Worm (Caenorhabditis elegans) whole organism, L1 larva: ENCODE results near the gene T19D7.7.

Experiments used
- C04F5.9 ChIP-seq: sonication (generic microtip); optimal IDR thresholded peaks from 2 replicates; lab custom pipeline; 2016; ENCODE audit warnings: missing genetic modification characterization, missing compliant biosample characterization
- C34B4.2 ChIP-seq: sonication (generic microtip); optimal IDR thresholded peaks from 2 replicates; lab custom pipeline; 2017; ENCODE audit warnings: mild to moderate bottlenecking, missing genetic modification characterization, missing compliant biosample characterization
- F16B12.6 ChIP-seq: fragments of 150-350 bp; optimal IDR thresholded peaks from 2 replicates; lab custom pipeline; 2014; ENCODE audit warnings: missing biosample characterization, missing genetic modification characterization
- aly-2 ChIP-seq: fragments of 150-350 bp; optimal IDR thresholded peaks from 2 replicates; lab custom pipeline; 2014; ENCODE audit warnings: missing biosample characterization, missing genetic modification characterization
- blmp-1 ChIP-seq: fragments of 150-350 bp; optimal IDR thresholded peaks from 2 replicates; lab custom pipeline; 2014; ENCODE audit warnings: missing biosample characterization, missing genetic modification characterization
- ceh-63 ChIP-seq: fragments of 200-800 bp; sonication (Bioruptor generic); optimal IDR thresholded peaks from 2 replicates; lab custom pipeline; 2018; ENCODE audit warnings: mild to moderate bottlenecking, missing genetic modification characterization, missing compliant biosample characterization
- ceh-8 ChIP-seq: fragments of 200-800 bp; sonication (Bioruptor generic); optimal IDR thresholded peaks from 2 replicates; lab custom pipeline; 2018; ENCODE audit warnings: mild to moderate bottlenecking, missing genetic modification characterization, moderate library complexity, missing compliant biosample characterization
- ceh-82 ChIP-seq, 3 experiments: fragments of 150-350 bp in 1 of 3; sonication (generic microtip) in 2 of 3; optimal IDR thresholded peaks; 2 replicates each; lab custom pipeline; 2014 to 2017; ENCODE audit warnings: missing biosample characterization in 3 of 3, missing genetic modification characterization in 3 of 3
- ceh-88 ChIP-seq: fragments of 200-800 bp; sonication (Bioruptor generic); IDR thresholded peaks from 2 replicates; pipeline ENCODE4 v1.3.6; 2022; ENCODE audit warnings: missing genetic modification characterization, missing compliant biosample characterization
- ceh-90 ChIP-seq: sonication (generic microtip); optimal IDR thresholded peaks from 2 replicates; lab custom pipeline; 2016; ENCODE audit warnings: missing genetic modification characterization, missing compliant biosample characterization
- dpl-1 ChIP-seq, 3 experiments: fragments of 150-350 bp in 2 of 3; sonication (generic microtip) in 1 of 3; optimal IDR thresholded peaks; 2 replicates each; lab custom pipeline; 2014 to 2017; ENCODE audit warnings: missing biosample characterization in 3 of 3, missing genetic modification characterization in 3 of 3, missing genetic modification reagents in 3 of 3
- dsc-1 ChIP-seq: sonication (generic microtip); optimal IDR thresholded peaks from 2 replicates; lab custom pipeline; 2016; ENCODE audit warnings: mild to moderate bottlenecking, missing genetic modification characterization, missing compliant biosample characterization
- efl-1 ChIP-seq, 4 experiments: fragments of 150-350 bp; optimal IDR thresholded peaks in 3 of 4; peaks in 1 of 4; 1 replicate in 1 of 4; 2 replicates in 3 of 4; lab custom pipeline; 2014; ENCODE audit warnings: missing biosample characterization in 2 of 4, missing genetic modification characterization in 2 of 4, missing genetic modification reagents in 2 of 4
- elt-2 ChIP-seq: sonication (generic microtip); optimal IDR thresholded peaks from 2 replicates; lab custom pipeline; 2016; ENCODE audit warnings: missing genetic modification characterization, mild to moderate bottlenecking, inconsistent platforms, missing compliant biosample characterization, missing genetic modification reagents
- elt-3 ChIP-seq, 6 experiments: fragments of 150-350 bp in 1 of 6; sonication (generic microtip); optimal IDR thresholded peaks; 2 replicates each; lab custom pipeline; 2017 to 2018; ENCODE audit warnings: missing biosample characterization in 6 of 6, missing genetic modification characterization in 6 of 6, inconsistent platforms in 1 of 6
- fkh-4 ChIP-seq: sonication (generic microtip); optimal IDR thresholded peaks from 2 replicates; lab custom pipeline; 2016; ENCODE audit warnings: missing compliant biosample characterization, missing genetic modification characterization, borderline replicate concordance
- fos-1 ChIP-seq: fragments of 150-350 bp; optimal IDR thresholded peaks from 2 replicates; lab custom pipeline; 2014; ENCODE audit warnings: missing biosample characterization, missing genetic modification characterization
- grh-1 ChIP-seq: fragments of 200-800 bp; sonication (Bioruptor generic); IDR thresholded peaks from 2 replicates; pipeline ENCODE4 v1.3.6; 2022; ENCODE audit warnings: missing genetic modification reagents, missing genetic modification characterization, missing compliant biosample characterization
- hlh-17 ChIP-seq: fragments of 200-800 bp; sonication (Bioruptor generic); optimal IDR thresholded peaks from 2 replicates; lab custom pipeline; 2018; ENCODE audit warnings: missing genetic modification characterization, mild to moderate bottlenecking, missing compliant biosample characterization, moderate library complexity, borderline replicate concordance
- hpl-2 ChIP-seq: fragments of 150-350 bp; optimal IDR thresholded peaks from 2 replicates; lab custom pipeline; 2014; ENCODE audit warnings: missing biosample characterization, missing genetic modification reagents, missing genetic modification characterization
- irx-1 ChIP-seq: sonication (generic microtip); optimal IDR thresholded peaks from 2 replicates; lab custom pipeline; 2016; ENCODE audit warnings: missing genetic modification characterization, missing compliant biosample characterization
- lin-13 ChIP-seq: fragments of 150-350 bp; optimal IDR thresholded peaks from 2 replicates; lab custom pipeline; 2014; ENCODE audit warnings: missing biosample characterization, missing genetic modification reagents, missing genetic modification characterization
- lin-14 ChIP-seq: fragments of 200-800 bp; sonication (Bioruptor generic); optimal IDR thresholded peaks from 2 replicates; lab custom pipeline; 2018; ENCODE audit warnings: mild to moderate bottlenecking, missing genetic modification characterization, moderate library complexity, missing compliant biosample characterization
- lin-35 ChIP-seq, 2 experiments: fragments of 150-350 bp; optimal IDR thresholded peaks; 2 replicates each; lab custom pipeline; 2014; ENCODE audit warnings: missing biosample characterization in 2 of 2, missing genetic modification characterization in 2 of 2, missing genetic modification reagents in 2 of 2
- lir-3 ChIP-seq: sonication (generic microtip); optimal IDR thresholded peaks from 2 replicates; lab custom pipeline; 2016; ENCODE audit warnings: mild to moderate bottlenecking, missing genetic modification characterization, moderate library complexity, missing compliant biosample characterization; ENCODE audit not compliant: poor library complexity
- mdl-1 ChIP-seq, 2 experiments: fragments of 150-350 bp; optimal IDR thresholded peaks; 2 replicates each; lab custom pipeline; 2014 to 2017; ENCODE audit warnings: missing biosample characterization in 2 of 2, missing genetic modification characterization in 2 of 2, inconsistent platforms in 1 of 2
- nhr-11 ChIP-seq: fragments of 150-350 bp; optimal IDR thresholded peaks from 2 replicates; lab custom pipeline; 2014; ENCODE audit warnings: missing biosample characterization, missing genetic modification characterization
- nhr-20 ChIP-seq: sonication (generic microtip); optimal IDR thresholded peaks from 2 replicates; lab custom pipeline; 2016; ENCODE audit warnings: mild to moderate bottlenecking, missing genetic modification characterization, missing compliant biosample characterization
- nhr-76 ChIP-seq: sonication (generic microtip); optimal IDR thresholded peaks from 2 replicates; lab custom pipeline; 2017; ENCODE audit warnings: missing biosample characterization, missing genetic modification characterization
- nhr-84 ChIP-seq: sonication (generic microtip); optimal IDR thresholded peaks from 2 replicates; lab custom pipeline; 2017; ENCODE audit warnings: missing biosample characterization, missing genetic modification characterization
- pqm-1 ChIP-seq: sonication (generic microtip); optimal IDR thresholded peaks from 3 replicates; lab custom pipeline; 2017; ENCODE audit warnings: missing biosample characterization, missing genetic modification characterization
- rnt-1 ChIP-seq: sonication (generic microtip); optimal IDR thresholded peaks from 2 replicates; lab custom pipeline; 2016; ENCODE audit warnings: mild to moderate bottlenecking, missing genetic modification characterization, moderate library complexity, missing compliant biosample characterization
- snpc-4 ChIP-seq: fragments of 150-350 bp; optimal IDR thresholded peaks from 2 replicates; lab custom pipeline; 2014; ENCODE audit warnings: missing biosample characterization, missing genetic modification characterization
- snu-23 ChIP-seq: sonication (generic microtip); optimal IDR thresholded peaks from 2 replicates; lab custom pipeline; 2016; ENCODE audit warnings: missing genetic modification characterization, missing compliant biosample characterization
- sox-4 ChIP-seq: sonication (generic microtip); optimal IDR thresholded peaks from 2 replicates; lab custom pipeline; 2016; ENCODE audit warnings: missing genetic modification characterization, missing compliant biosample characterization
- sptf-1 ChIP-seq: fragments of 150-350 bp; optimal IDR thresholded peaks from 2 replicates; lab custom pipeline; 2014; ENCODE audit warnings: missing biosample characterization, missing genetic modification characterization
- swsn-7 ChIP-seq: sonication (generic microtip); optimal IDR thresholded peaks from 2 replicates; lab custom pipeline; 2016; ENCODE audit warnings: missing genetic modification characterization, missing compliant biosample characterization
- tbx-2 ChIP-seq: sonication (generic microtip); optimal IDR thresholded peaks from 2 replicates; lab custom pipeline; 2016; ENCODE audit warnings: missing genetic modification characterization, missing compliant biosample characterization
- unc-130 ChIP-seq: fragments of 150-350 bp; optimal IDR thresholded peaks from 2 replicates; lab custom pipeline; 2017; ENCODE audit warnings: missing biosample characterization, missing genetic modification characterization, inconsistent platforms
- unc-30 ChIP-seq: sonication (generic microtip); optimal IDR thresholded peaks from 2 replicates; lab custom pipeline; 2017; ENCODE audit warnings: missing biosample characterization, missing genetic modification characterization
- unc-86 ChIP-seq: sonication (generic microtip); optimal IDR thresholded peaks from 2 replicates; lab custom pipeline; 2016; ENCODE audit warnings: missing genetic modification characterization, missing compliant biosample characterization
- unc-98 ChIP-seq: fragments of 200-800 bp; sonication (Bioruptor generic); IDR thresholded peaks from 2 replicates; pipeline ENCODE4 v1.3.6; 2022; ENCODE audit warnings: missing genetic modification characterization, missing compliant biosample characterization
- vab-15 ChIP-seq: sonication (generic microtip); optimal IDR thresholded peaks from 2 replicates; lab custom pipeline; 2017; ENCODE audit warnings: missing genotype, mild to moderate bottlenecking, missing genetic modification characterization, missing compliant biosample characterization
- xbp-1 ChIP-seq: sonication (generic microtip); optimal IDR thresholded peaks from 2 replicates; lab custom pipeline; 2016; ENCODE audit warnings: missing genetic modification characterization, missing compliant biosample characterization
- zag-1 ChIP-seq: fragments of 150-350 bp; optimal IDR thresholded peaks from 2 replicates; lab custom pipeline; 2014; ENCODE audit warnings: missing biosample characterization, missing genetic modification characterization
- ztf-11 ChIP-seq, 2 experiments: sonication (generic microtip); optimal IDR thresholded peaks; 2 replicates each; lab custom pipeline; 2016 to 2017; ENCODE audit warnings: missing genetic modification characterization in 2 of 2, missing biosample characterization in 1 of 2, missing compliant biosample characterization in 1 of 2

T19D7.7 gene

ce11 chrX:670603-671002 lies 10.2 kb downstream of the T19D7.7 start, which contains the start of gene T19D7.6:
Gene T19D7.6, minus strand, starts transcription at chrX:670800.
- no peak for TF ChIP-seq snu-23 (GFP tag; lab: Kevin White, UChicago)
- TF ChIP-seq elt-2 (tag; lab: Kevin White, UChicago), result peak; percentile 43
- TF ChIP-seq elt-3 (tag; optimal IDR thresholded peaks at IDR 0.05; lab: Kevin White, UChicago), result no peak
- no peak for TF ChIP-seq tbx-2 (tag; lab: Kevin White, UChicago)
- TF ChIP-seq efl-1 (optimal IDR thresholded peaks at IDR 0.05; lab: Kevin White, UChicago), result no peak
- TF ChIP-seq efl-1 (GFP tag; optimal IDR thresholded peaks at IDR 0.05 in 1 of 2; lab: Kevin White, UChicago), result peak in 1 of 2 experiments; percentile 2
- peak in 1 of 2 experiments; percentile 20 for TF ChIP-seq lin-35 (GFP tag; optimal IDR thresholded peaks at IDR 0.05; lab: Kevin White, UChicago)
- TF ChIP-seq blmp-1, result no peak
- TF ChIP-seq nhr-11 (tag; lab: Kevin White, UChicago), result no peak

- TF ChIP-seq lin-14 (GFP tag; lab: Kevin White, UChicago), result peak; percentile 9
- no peak for TF ChIP-seq ceh-63 (GFP tag; lab: Kevin White, UChicago)
These were observed 14.7 kb downstream of the T19D7.7 start, which contains the start of gene T19D7.5 for ce11 chrX:666125-666524. Gene T19D7.5, minus strand, starts transcription at chrX:666225.

DNA sequence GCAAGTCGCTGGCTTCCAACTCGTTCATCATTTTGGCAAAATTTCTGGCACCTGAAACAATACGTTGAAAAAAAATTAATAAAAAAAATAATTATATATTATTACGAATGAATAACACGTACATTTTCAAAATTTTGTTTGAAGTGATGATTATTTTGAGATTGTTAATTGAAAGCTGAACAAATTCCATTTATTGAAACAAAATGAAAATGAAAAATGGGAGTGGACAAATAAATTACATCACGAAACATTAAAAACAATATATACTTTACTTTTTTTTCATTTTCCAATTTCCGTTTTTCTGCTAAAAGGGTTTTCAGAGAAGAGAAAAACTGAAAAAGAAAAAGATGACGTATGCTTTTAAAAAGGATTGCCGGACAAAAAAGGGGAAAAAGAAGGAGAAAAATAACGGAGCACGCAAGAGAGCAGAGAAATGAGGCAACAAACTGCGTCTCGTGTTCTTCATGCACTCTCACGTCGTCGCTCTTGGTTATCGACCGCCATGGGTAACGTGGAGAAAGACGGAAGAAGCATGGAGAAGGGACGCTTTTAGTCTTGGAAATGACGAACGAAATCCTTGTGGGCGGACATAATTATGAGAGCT lies 19.0 kb downstream of the T19D7.7 start, which contains the start of gene rund-1:
Gene rund-1 (minus strand): TSS at position 51 of the 604 bp plus-strand sequence.
- TF ChIP-seq lir-3 (tag; lab: Kevin White, UChicago) (no peak), elt-2 (tag; lab: Kevin White, UChicago) (no peak), dsc-1 (tag; lab: Kevin White, UChicago) (peak; percentile 83), swsn-7 (tag; lab: Kevin White, UChicago) (peak; percentile 66), lin-14 (GFP tag; lab: Kevin White, UChicago) (peak; percentile 91), pqm-1 (tag; lab: Kevin White, UChicago) (no peak), blmp-1 (no peak), unc-86 (tag; lab: Kevin White, UChicago) (peak; percentile 71), unc-98 (GFP tag; lab: Robert Waterston, UW) (no peak), lin-13 (no peak), fkh-4 (tag; lab: Kevin White, UChicago) (no peak), grh-1 (no peak), xbp-1 (peak; percentile 41), nhr-20 (tag; lab: Kevin White, UChicago) (peak; percentile 50), sox-4 (tag; lab: Kevin White, UChicago) (peak; percentile 71), vab-15 (tag; lab: Kevin White, UChicago) (no peak), ceh-82 (tag; optimal IDR thresholded peaks at IDR 0.05; lab: Kevin White, UChicago) (peak in 1 of 3 experiments; percentile 62), ceh-8 (GFP tag; lab: Kevin White, UChicago) (peak; percentile 7), ceh-90 (tag; lab: Kevin White, UChicago) (no peak), lin-35 (GFP tag; optimal IDR thresholded peaks at IDR 0.05; lab: Kevin White, UChicago) (no peak), ceh-88 (GFP tag; lab: Robert Waterston, UW) (no peak), snpc-4 (tag; lab: Kevin White, UChicago) (no peak), hpl-2 (GFP tag; lab: Kevin White, UChicago) (no peak), ztf-11 (tag; optimal IDR thresholded peaks at IDR 0.05; lab: Kevin White, UChicago) (no peak), hlh-17 (GFP tag; lab: Kevin White, UChicago) (no peak), unc-30 (tag; lab: Kevin White, UChicago) (no peak), F16B12.6 (tag; lab: Kevin White, UChicago) (no peak), sptf-1 (tag; lab: Kevin White, UChicago) (no peak), zag-1 (tag; lab: Kevin White, UChicago) (peak; percentile 36), tbx-2 (tag; lab: Kevin White, UChicago) (peak; percentile 53), irx-1 (tag; lab: Kevin White, UChicago) (peak; percentile 0), unc-130 (no peak), nhr-84 (no peak), snu-23 (GFP tag; lab: Kevin White, UChicago) (peak; percentile 56), dpl-1 (GFP tag; optimal IDR thresholded peaks at IDR 0.05; lab: Kevin White, UChicago) (no peak), efl-1 (optimal IDR thresholded peaks at IDR 0.05; lab: Kevin White, UChicago) (peak in 1 of 2 experiments; percentile 11), efl-1 (GFP tag; optimal IDR thresholded peaks at IDR 0.05 in 1 of 2; lab: Kevin White, UChicago) (no peak), fos-1 (tag; lab: Kevin White, UChicago) (peak; percentile 6), mdl-1 (tag; optimal IDR thresholded peaks at IDR 0.05; lab: Kevin White, UChicago) (no peak), rnt-1 (no peak), aly-2 (tag; lab: Kevin White, UChicago) (no peak), nhr-76 (tag; lab: Kevin White, UChicago) (no peak), C04F5.9 (tag; lab: Kevin White, UChicago) (no peak), C34B4.2 (no peak)
